Worm (Caenorhabditis elegans) whole organism, midembryonic: ENCODE results near the gene tsp-2.

Experiments used
- T22C8.4 ChIP-seq: fragments of 200-800 bp; sonication (Bioruptor generic); IDR thresholded peaks from 2 replicates; pipeline ENCODE4 v1.3.6; 2022; ENCODE audit warnings: missing genetic modification characterization, missing compliant biosample characterization
- cog-1 ChIP-seq: sonication (generic microtip); optimal IDR thresholded peaks from 2 replicates; lab custom pipeline; 2016; ENCODE audit warnings: missing genetic modification characterization, missing compliant biosample characterization
- flt-1 ChIP-seq: fragments of 200-800 bp; sonication (Bioruptor generic); IDR thresholded peaks from 2 replicates; pipeline ENCODE4 v1.3.6; 2022; ENCODE audit warnings: missing genetic modification characterization, missing compliant biosample characterization
- klf-2 ChIP-seq: fragments of 200-800 bp; sonication (Bioruptor generic); conservative IDR thresholded peaks from 2 replicates; pipeline ENCODE4 v1.3.6; 2022; ENCODE audit warnings: missing genetic modification reagents, missing genetic modification characterization, missing compliant biosample characterization
- med-1 ChIP-seq: sonication (generic microtip); optimal IDR thresholded peaks from 2 replicates; lab custom pipeline; 2017; ENCODE audit warnings: missing genetic modification characterization, mild to moderate bottlenecking, missing compliant biosample characterization, antibody characterized with exemption, missing genetic modification reagents; ENCODE audit not compliant: insufficient read depth
- ref-1 ChIP-seq: fragments of 200-800 bp; sonication (Bioruptor generic); conservative IDR thresholded peaks from 2 replicates; pipeline ENCODE4 v1.3.6; 2022; ENCODE audit warnings: missing genetic modification reagents, missing genetic modification characterization, missing compliant biosample characterization
- tab-1 ChIP-seq: fragments of 200-800 bp; sonication (Bioruptor generic); IDR thresholded peaks from 2 replicates; pipeline ENCODE4 v1.3.6; 2022; ENCODE audit warnings: missing genetic modification characterization, missing compliant biosample characterization
- ztf-23 ChIP-seq: fragments of 200-800 bp; sonication (Bioruptor generic); IDR thresholded peaks from 2 replicates; pipeline ENCODE4 v1.3.6; 2022; ENCODE audit warnings: missing genetic modification reagents, missing genetic modification characterization, missing compliant biosample characterization
- ztf-29 ChIP-seq: fragments of 200-800 bp; sonication (Bioruptor generic); IDR thresholded peaks from 2 replicates; pipeline ENCODE4 v1.3.6; 2022; ENCODE audit warnings: missing genetic modification reagents, missing genetic modification characterization, missing compliant biosample characterization

tsp-2 gene

ce11 chrIII:8237827-8238226 is at the start of gene tsp-2:
Gene tsp-2 (minus strand): TSS chrIII:8237935.
- TF ChIP-seq cog-1 (tag; lab: Kevin White, UChicago) (no peak), ztf-29 (GFP tag; lab: Robert Waterston, UW) (no peak), med-1 (GFP tag; lab: Kevin White, UChicago) (no peak), tab-1 (GFP tag; lab: Robert Waterston, UW) (no peak), T22C8.4 (no peak), klf-2 (GFP tag; lab: Robert Waterston, UW) (no peak), ref-1 (GFP tag; lab: Robert Waterston, UW) (no peak), flt-1 (GFP tag; lab: Robert Waterston, UW) (no peak), ztf-23 (no peak)

ce11 chrIII:8287519-8287918 is 49.8 kb upstream of the tsp-2 start:
- TF ChIP-seq flt-1 (GFP tag; lab: Robert Waterston, UW) = peak; percentile 52; the same call in 1 of the 2 replicates
- no peak for TF ChIP-seq T22C8.4
- 0 out of 2 replicates have a peak, but pooled peaks have one; percentile 16 for TF ChIP-seq ztf-23
- no peak for TF ChIP-seq ztf-29 (GFP tag; lab: Robert Waterston, UW)

- TF ChIP-seq flt-1 (GFP tag; lab: Robert Waterston, UW) (no peak), cog-1 (tag; lab: Kevin White, UChicago) (no peak), klf-2 (GFP tag; lab: Robert Waterston, UW) (no peak), ztf-29 (GFP tag; lab: Robert Waterston, UW) (no peak), ztf-23 (no peak), T22C8.4 (no peak), ref-1 (GFP tag; lab: Robert Waterston, UW) (no peak), med-1 (GFP tag; lab: Kevin White, UChicago) (no peak), tab-1 (GFP tag; lab: Robert Waterston, UW) (no peak)
These were observed 49.1 kb upstream of the tsp-2 start for ce11 chrIII:8286824-8287223.

- TF ChIP-seq med-1 (GFP tag; lab: Kevin White, UChicago) = no peak
- TF ChIP-seq cog-1 (tag; lab: Kevin White, UChicago) = no peak
- no peak for TF ChIP-seq ztf-23
- TF ChIP-seq T22C8.4 = no peak
- TF ChIP-seq flt-1 (GFP tag; lab: Robert Waterston, UW) = no peak
These were observed 48.3 kb upstream of the tsp-2 start for ce11 chrIII:8286003-8286402.

ce11 chrIII:8283525-8283924 is 45.8 kb upstream of the tsp-2 start:
- TF ChIP-seq tab-1 (GFP tag; lab: Robert Waterston, UW) = no peak
- no peak for TF ChIP-seq klf-2 (GFP tag; lab: Robert Waterston, UW)
- no peak for TF ChIP-seq ref-1 (GFP tag; lab: Robert Waterston, UW)
- no peak for TF ChIP-seq ztf-23
- TF ChIP-seq flt-1 (GFP tag; lab: Robert Waterston, UW) = no peak
- no peak for TF ChIP-seq T22C8.4
- no peak for TF ChIP-seq ztf-29 (GFP tag; lab: Robert Waterston, UW)
- no peak for TF ChIP-seq cog-1 (tag; lab: Kevin White, UChicago)
- no peak for TF ChIP-seq med-1 (GFP tag; lab: Kevin White, UChicago)

DNA sequence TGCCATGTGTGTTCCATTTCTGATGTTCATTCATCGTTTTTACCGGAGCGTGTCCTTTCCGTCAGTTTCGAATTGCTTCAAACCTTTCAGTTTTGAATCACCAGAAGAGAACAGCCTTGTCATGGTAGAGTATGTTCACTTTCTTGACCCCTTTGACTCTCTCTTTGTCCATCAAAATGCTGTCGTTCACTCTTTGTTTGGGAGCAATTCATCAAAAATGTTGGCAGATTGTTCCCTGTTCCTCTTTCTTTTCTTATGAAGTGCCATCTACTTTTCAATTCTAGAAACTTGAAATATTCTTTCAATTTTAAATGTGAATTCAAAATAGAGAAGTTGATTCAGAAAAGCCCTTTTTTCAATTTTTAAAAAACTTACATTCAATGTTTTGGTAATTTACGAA is 43.6 kb upstream of the tsp-2 start:
- TF ChIP-seq cog-1 (tag; lab: Kevin White, UChicago) = no peak
- no peak for TF ChIP-seq flt-1 (GFP tag; lab: Robert Waterston, UW)
- no peak for TF ChIP-seq ztf-23
- TF ChIP-seq T22C8.4 = no peak
- TF ChIP-seq med-1 (GFP tag; lab: Kevin White, UChicago) = no peak
- TF ChIP-seq ref-1 (GFP tag; lab: Robert Waterston, UW) = no peak

DNA sequence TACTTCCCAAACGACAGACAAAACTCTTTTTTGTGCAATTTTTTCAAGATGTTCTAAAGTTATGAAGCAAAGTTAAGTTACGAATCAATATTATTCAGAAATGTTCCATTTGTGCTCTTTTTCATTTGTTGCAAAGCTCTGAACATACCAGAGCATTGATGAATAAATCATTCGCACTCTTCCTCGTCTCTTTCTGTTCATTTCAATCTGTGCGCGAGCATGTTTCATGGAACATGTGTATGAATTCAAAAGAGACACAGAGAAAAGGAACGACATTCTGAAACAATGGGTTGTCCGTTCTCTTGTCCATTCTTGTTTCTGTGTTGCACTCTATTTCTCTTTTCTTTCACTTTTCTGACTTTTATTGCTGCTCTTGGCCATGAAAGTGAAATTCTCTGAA is 42.6 kb upstream of the tsp-2 start:
- TF ChIP-seq ref-1 (GFP tag; lab: Robert Waterston, UW) (no peak), tab-1 (GFP tag; lab: Robert Waterston, UW) (no peak), cog-1 (tag; lab: Kevin White, UChicago) (no peak), flt-1 (GFP tag; lab: Robert Waterston, UW) (no peak), T22C8.4 (no peak), klf-2 (GFP tag; lab: Robert Waterston, UW) (no peak), ztf-23 (no peak), med-1 (GFP tag; lab: Kevin White, UChicago) (no peak), ztf-29 (GFP tag; lab: Robert Waterston, UW) (no peak)

ce11 chrIII:8279567-8279966 is 41.8 kb upstream of the tsp-2 start:
- no peak for TF ChIP-seq ref-1 (GFP tag; lab: Robert Waterston, UW)
- TF ChIP-seq ztf-29 (GFP tag; lab: Robert Waterston, UW) = no peak
- no peak for TF ChIP-seq tab-1 (GFP tag; lab: Robert Waterston, UW)
- no peak for TF ChIP-seq klf-2 (GFP tag; lab: Robert Waterston, UW)
- TF ChIP-seq T22C8.4 = no peak
- no peak for TF ChIP-seq cog-1 (tag; lab: Kevin White, UChicago)
- TF ChIP-seq flt-1 (GFP tag; lab: Robert Waterston, UW) = no peak
- TF ChIP-seq ztf-23 = no peak
- TF ChIP-seq med-1 (GFP tag; lab: Kevin White, UChicago) = no peak

DNA sequence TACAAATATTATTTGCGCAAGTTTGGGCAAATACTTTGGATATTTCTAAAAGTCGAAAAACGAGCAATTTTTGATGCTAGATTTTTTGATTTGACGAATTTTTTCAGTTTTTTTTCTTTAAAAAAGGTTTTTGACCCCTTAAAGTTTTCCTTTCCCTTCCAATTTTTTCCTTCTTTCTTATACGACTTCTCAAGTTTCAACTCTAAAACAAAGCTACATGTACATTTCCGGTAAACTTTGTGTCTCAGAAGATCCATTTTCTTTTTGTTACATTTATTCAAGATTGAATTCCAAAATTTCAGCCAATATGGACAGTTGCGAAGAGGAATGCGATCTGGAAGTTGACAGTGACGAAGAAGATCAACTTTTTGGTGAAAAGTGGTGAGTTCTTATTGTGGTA is 41.1 kb upstream of the tsp-2 start, which contains the start of gene mig-10:
Gene mig-10 (plus strand): TSS at position 301 of the 400 bp plus-strand sequence.
- TF ChIP-seq ztf-29 (GFP tag; lab: Robert Waterston, UW) (no peak), med-1 (GFP tag; lab: Kevin White, UChicago) (no peak), tab-1 (GFP tag; lab: Robert Waterston, UW) (no peak), klf-2 (GFP tag; lab: Robert Waterston, UW) (no peak), ref-1 (GFP tag; lab: Robert Waterston, UW) (no peak), cog-1 (tag; lab: Kevin White, UChicago) (no peak), flt-1 (GFP tag; lab: Robert Waterston, UW) (no peak), ztf-23 (no peak), T22C8.4 (no peak)

DNA sequence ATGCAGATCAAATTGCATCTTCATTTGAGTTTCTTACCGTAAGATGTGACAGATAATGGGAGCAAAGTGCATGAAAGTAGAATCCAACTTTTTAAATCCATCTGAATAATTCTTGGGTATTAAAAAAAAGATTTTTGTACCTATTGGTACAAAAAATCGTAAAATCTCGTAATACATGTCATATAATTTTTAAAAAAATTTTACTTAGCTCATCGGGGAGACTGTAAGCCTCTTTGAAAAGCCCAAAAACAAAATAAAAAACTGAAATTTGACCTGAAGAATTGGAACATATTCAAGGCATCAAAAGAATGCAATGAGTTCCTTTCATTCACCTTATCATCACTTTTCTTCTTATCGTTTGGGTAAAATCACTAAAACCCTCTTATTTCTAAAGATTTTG is 38.1 kb upstream of the tsp-2 start, which contains the start of gene clec-160:
Gene clec-160 (minus strand): TSS at position 101 of the 400 bp plus-strand sequence.
- TF ChIP-seq ztf-23 (no peak), flt-1 (GFP tag; lab: Robert Waterston, UW) (no peak), tab-1 (GFP tag; lab: Robert Waterston, UW) (no peak), cog-1 (tag; lab: Kevin White, UChicago) (no peak), med-1 (GFP tag; lab: Kevin White, UChicago) (no peak), T22C8.4 (no peak), klf-2 (GFP tag; lab: Robert Waterston, UW) (no peak), ref-1 (GFP tag; lab: Robert Waterston, UW) (no peak), ztf-29 (GFP tag; lab: Robert Waterston, UW) (no peak)
